Fruit fly (Drosophila melanogaster): ENCODE data around the gene RpLP0.
A peak's percentile ranks its signal among the peaks of the same experiment; 100 is the strongest.

Gene RpLP0

dm6 chr3L:22065694-22066093 is 10.0 kb upstream of the RpLP0 start, which contains the start of gene CG14561 (continued):
- TF ChIP-seq pzg (GFP tag; optimal IDR thresholded peaks at IDR 0.05) (peak; percentile 78), peb (GFP tag; IDR thresholded peaks at IDR 0.05) (no peak), vfl (GFP tag; optimal IDR thresholded peaks at IDR 0.05) (no peak), Hmr (GFP tag; optimal IDR thresholded peaks at IDR 0.05) (peak; percentile 22), lov (optimal IDR thresholded peaks at IDR 0.05) (no peak), lov (GFP tag; IDR thresholded peaks at IDR 0.05) (peak; percentile 73; the same call in 1 of the 3 replicates), Hr51 (GFP tag; optimal IDR thresholded peaks at IDR 0.05) (no peak), Dbx (GFP tag; IDR thresholded peaks at IDR 0.05) (0 out of 3 replicates have a peak, but pooled peaks have one; percentile 29), CG16863 (GFP tag; optimal IDR thresholded peaks at IDR 0.05) (no peak), yki (optimal IDR thresholded peaks at IDR 0.05) (peak; percentile 3), crol (GFP tag; IDR thresholded peaks at IDR 0.05) (no peak), lmd (GFP tag; IDR thresholded peaks at IDR 0.05) (no peak), Deaf1 (tag; optimal IDR thresholded peaks at IDR 0.05) (no peak), Blimp-1 (GFP tag; optimal IDR thresholded peaks at IDR 0.05) (no peak), YL-1 (GFP tag; optimal IDR thresholded peaks at IDR 0.05) (peak; percentile 28), CG9609 (GFP tag; optimal IDR thresholded peaks at IDR 0.05) (no peak), CG12236 (GFP tag; optimal IDR thresholded peaks at IDR 0.05) (no peak), CG8290 (GFP tag; optimal IDR thresholded peaks at IDR 0.05) (peak; percentile 34), CG8290 (tag; optimal IDR thresholded peaks at IDR 0.05) (peak; percentile 3 to 76), CG6791 (GFP tag; IDR thresholded peaks at IDR 0.05; ENCODE audit: partially characterized antibody) (peak; percentile 96), nerfin-2 (GFP tag; IDR thresholded peaks at IDR 0.05; ENCODE audit: partially characterized antibody) (peak; percentile 88), sens (GFP tag) (peak; percentile 91), pho (GFP tag; optimal IDR thresholded peaks at IDR 0.05) (no peak), CG14860 (GFP tag; IDR thresholded peaks at IDR 0.05; ENCODE audit: partially characterized antibody) (peak; percentile 92), CG2202 (tag; optimal IDR thresholded peaks at IDR 0.05) (no peak), exex (tag; optimal IDR thresholded peaks at IDR 0.05) (no peak), sens-2 (GFP tag; IDR thresholded peaks at IDR 0.05) (no peak), oc (tag; optimal IDR thresholded peaks at IDR 0.05) (no peak), cad (GFP tag; optimal IDR thresholded peaks at IDR 0.05) (peak; percentile 50), Jarid2 (GFP tag; optimal IDR thresholded peaks at IDR 0.05) (no peak), slou (GFP tag; optimal IDR thresholded peaks at IDR 0.05) (no peak), ERR (GFP tag; optimal IDR thresholded peaks at IDR 0.05) (no peak), HLH3B (GFP tag; IDR thresholded peaks at IDR 0.05) (no peak), fd64A (GFP tag; optimal IDR thresholded peaks at IDR 0.05) (no peak), psq (GFP tag; optimal IDR thresholded peaks at IDR 0.05) (no peak), CG30020 (tag; optimal IDR thresholded peaks at IDR 0.05) (peak; percentile 57), Doc2 (GFP tag; IDR thresholded peaks at IDR 0.05) (no peak), bowl (GFP tag; IDR thresholded peaks at IDR 0.05) (no peak), CG10321 (GFP tag; IDR thresholded peaks at IDR 0.05) (no peak), nerfin-1 (tag; optimal IDR thresholded peaks at IDR 0.05) (no peak), HmgZ (tag; optimal IDR thresholded peaks at IDR 0.05) (peak; percentile 39), CG4707 (GFP tag; optimal IDR thresholded peaks at IDR 0.05) (no peak), CG16815 (GFP tag; optimal IDR thresholded peaks at IDR 0.05) (no peak), CG3995 (GFP tag; optimal IDR thresholded peaks at IDR 0.05) (peak; percentile 25), shn (GFP tag; optimal IDR thresholded peaks at IDR 0.05) (peak; percentile 29), CG34224 (GFP tag; IDR thresholded peaks at IDR 0.05; ENCODE audit: partially characterized antibody) (peak; percentile 87), CG14710 (tag; optimal IDR thresholded peaks at IDR 0.05) (peak; percentile 54), CG16779 (GFP tag; IDR thresholded peaks at IDR 0.05) (no peak), D (optimal IDR thresholded peaks at IDR 0.05) (no peak), D (GFP tag; optimal IDR thresholded peaks at IDR 0.05) (no peak), Dref (GFP tag; IDR thresholded peaks at IDR 0.05) (peak; percentile 51), CG16813 (GFP tag; IDR thresholded peaks at IDR 0.05; ENCODE audit: partially characterized antibody) (peak; percentile 96)
